1 fruit fly cellular context compared by ENCODE assay signal in the genomic region with DNA sequence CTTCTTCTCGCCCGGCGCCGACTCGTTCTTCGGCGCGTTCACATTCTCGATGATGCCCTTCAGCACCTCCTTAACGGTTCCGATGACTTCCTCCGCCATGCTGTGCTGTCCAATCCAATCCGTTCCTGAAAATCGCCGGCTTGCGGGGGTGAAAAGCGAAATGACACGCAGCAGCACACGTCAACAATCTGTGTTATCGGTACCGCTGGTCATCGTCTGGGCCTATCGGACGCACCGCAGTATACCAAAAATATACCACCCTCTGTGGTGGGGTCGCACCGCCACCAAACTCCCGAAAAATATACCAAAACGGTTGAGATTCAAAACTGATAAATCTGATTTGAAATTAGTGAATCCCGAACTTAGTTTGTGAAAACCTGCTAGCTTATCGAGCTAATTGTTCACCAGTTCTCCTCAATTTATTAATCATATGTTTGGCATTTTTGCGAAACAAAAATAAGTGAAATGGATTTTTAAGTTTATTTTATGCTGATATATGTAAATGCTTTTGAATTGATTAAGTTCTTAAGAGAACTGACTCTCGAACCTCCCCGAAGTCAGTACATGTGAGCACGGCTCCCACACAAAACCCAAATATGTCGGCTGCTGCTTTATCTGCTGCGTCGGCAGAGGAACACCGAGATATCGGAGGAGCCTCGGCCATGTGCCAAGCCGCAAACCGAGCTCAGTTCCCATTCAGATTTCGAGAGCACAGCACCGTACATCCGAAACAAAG.
TF ChIP-seq lines count a peak whose summit lies in the region.

A gene (minus strand): TSS at position 210 of the 736 bp plus-strand sequence.
A gene (plus strand): TSS at position 686 of the 736 bp plus-strand sequence.

TF ChIP-seq in whole organism, embryonic, 481 proteins besides CTCF, POLR2A, EP300 and RAD21 (continued from another document):
- TF ChIP-seq CG10654 (GFP tag; optimal IDR thresholded peaks at IDR 0.05; lab: Kevin White, UChicago) (no peak), sens (GFP tag; lab: Kevin White, UChicago) (peak; percentile 87), trem (tag; optimal IDR thresholded peaks at IDR 0.05; lab: Kevin White, UChicago) (peak; percentile 33), Hand (GFP tag; optimal IDR thresholded peaks at IDR 0.05; lab: Kevin White, UChicago) (no peak), Xbp1 (GFP tag; optimal IDR thresholded peaks at IDR 0.05; lab: Kevin White, UChicago) (peak; percentile 81), CHES-1-like (GFP tag; optimal IDR thresholded peaks at IDR 0.05; lab: Kevin White, UChicago) (no peak), HLH54F (GFP tag; optimal IDR thresholded peaks at IDR 0.05; lab: Kevin White, UChicago) (no peak), MBD-R2 (GFP tag; IDR thresholded peaks at IDR 0.05; lab: Robert Waterston, UW) (peak; percentile 62), nerfin-2 (GFP tag; IDR thresholded peaks at IDR 0.05; lab: Robert Waterston, UW; ENCODE audit: partially characterized antibody) (peak; percentile 51; the same call in 1 of the 2 replicates), row (GFP tag; IDR thresholded peaks at IDR 0.05; lab: Robert Waterston, UW) (peak; percentile 13; the same call in 1 of the 3 replicates), Sry-δ (GFP tag; optimal IDR thresholded peaks at IDR 0.05; lab: Kevin White, UChicago) (peak; percentile 59), hb (GFP tag; IDR thresholded peaks at IDR 0.05; lab: Robert Waterston, UW; ENCODE audit: partially characterized antibody) (0 out of 3 replicates have a peak, but pooled peaks have one; percentile 13), tgo (GFP tag; IDR thresholded peaks at IDR 0.05; lab: Robert Waterston, UW) (no peak), MESR4 (GFP tag; optimal IDR thresholded peaks at IDR 0.05; lab: Kevin White, UChicago) (peak; percentile 89), CG11085 (GFP tag; IDR thresholded peaks at IDR 0.05; lab: Robert Waterston, UW) (no peak), ato (GFP tag; IDR thresholded peaks at IDR 0.05; lab: Robert Waterston, UW; ENCODE audit: partially characterized antibody) (peak; percentile 49; the same call in 1 of the 2 replicates), CG1647 (GFP tag; optimal IDR thresholded peaks at IDR 0.05; lab: Kevin White, UChicago) (no peak), Myb (GFP tag; optimal IDR thresholded peaks at IDR 0.05; lab: Kevin White, UChicago) (peak; percentile 98), knrl (GFP tag; IDR thresholded peaks at IDR 0.05; lab: Robert Waterston, UW; ENCODE audit: partially characterized antibody) (0 out of 3 replicates have a peak, but pooled peaks have one; percentile 37), sob (GFP tag; IDR thresholded peaks at IDR 0.05; lab: Robert Waterston, UW) (0 out of 2 replicates have a peak, but pooled peaks have one; percentile 12), Stat92E (GFP tag; optimal IDR thresholded peaks at IDR 0.05; lab: Kevin White, UChicago) (peak in 1 of 3 experiments; percentile 3), CG7271 (tag; optimal IDR thresholded peaks at IDR 0.05; lab: Kevin White, UChicago) (no peak), gfzf (GFP tag; optimal IDR thresholded peaks at IDR 0.05; lab: Kevin White, UChicago) (peak; percentile 79), NC2β (GFP tag; optimal IDR thresholded peaks at IDR 0.05; lab: Kevin White, UChicago) (no peak), crol (GFP tag; IDR thresholded peaks at IDR 0.05; lab: Robert Waterston, UW) (peak; percentile 69), Opbp (GFP tag; IDR thresholded peaks at IDR 0.05; lab: Robert Waterston, UW; ENCODE audit: partially characterized antibody) (peak; percentile 62; the same call in 1 of the 3 replicates), Asciz (GFP tag; optimal IDR thresholded peaks at IDR 0.05; lab: Kevin White, UChicago) (no peak), dm (GFP tag; optimal IDR thresholded peaks at IDR 0.05; lab: Kevin White, UChicago) (peak; percentile 32), Hr39 (optimal IDR thresholded peaks at IDR 0.05; lab: Kevin White, UChicago) (no peak), CG7987 (GFP tag; optimal IDR thresholded peaks at IDR 0.05; lab: Kevin White, UChicago) (no peak), Med (GFP tag; lab: Kevin White, UChicago) (peak; percentile 76), CG16813 (GFP tag; IDR thresholded peaks at IDR 0.05; lab: Robert Waterston, UW; ENCODE audit: partially characterized antibody) (peak; percentile 54), E2f2 (GFP tag; IDR thresholded peaks at IDR 0.05; lab: Robert Waterston, UW) (peak; percentile 74), CG34224 (GFP tag; IDR thresholded peaks at IDR 0.05; lab: Robert Waterston, UW; ENCODE audit: partially characterized antibody) (peak; percentile 61), H2.0 (GFP tag; IDR thresholded peaks at IDR 0.05; lab: Robert Waterston, UW) (no peak), Dll (GFP tag; IDR thresholded peaks at IDR 0.05; lab: Robert Waterston, UW; ENCODE audit: partially characterized antibody) (peak; percentile 72), CG11247 (GFP tag; IDR thresholded peaks at IDR 0.05; lab: Robert Waterston, UW) (no peak), HLH4C (GFP tag; IDR thresholded peaks at IDR 0.05; lab: Robert Waterston, UW; ENCODE audit: partially characterized antibody) (peak; percentile 68), CG32532 (GFP tag; IDR thresholded peaks at IDR 0.05; lab: Robert Waterston, UW) (0 out of 2 replicates have a peak, but pooled peaks have one; percentile 27), CG13287 (GFP tag; IDR thresholded peaks at IDR 0.05; lab: Robert Waterston, UW; ENCODE audit: partially characterized antibody) (peak; percentile 80), Ets97D (GFP tag; optimal IDR thresholded peaks at IDR 0.05; lab: Kevin White, UChicago) (peak; percentile 42), fu2 (GFP tag; optimal IDR thresholded peaks at IDR 0.05; lab: Kevin White, UChicago) (peak; percentile 4), croc (GFP tag; conservative IDR thresholded peaks at IDR 0.05; lab: Robert Waterston, UW) (no peak), sna (GFP tag; IDR thresholded peaks at IDR 0.05; lab: Robert Waterston, UW; ENCODE audit: partially characterized antibody) (peak; percentile 58), YL-1 (GFP tag; optimal IDR thresholded peaks at IDR 0.05; lab: Kevin White, UChicago) (peak; percentile 62), caup (GFP tag; optimal IDR thresholded peaks at IDR 0.05; lab: Kevin White, UChicago; ENCODE audit: severe bottlenecking) (no peak), CG2116 (GFP tag; optimal IDR thresholded peaks at IDR 0.05; lab: Kevin White, UChicago) (peak; percentile 68), CG34422 (GFP tag; IDR thresholded peaks at IDR 0.05; lab: Robert Waterston, UW) (peak; percentile 73; the same call in 1 of the 3 replicates), Tbp (GFP tag; optimal IDR thresholded peaks at IDR 0.05; lab: Kevin White, UChicago) (no peak), chinmo (GFP tag; IDR thresholded peaks at IDR 0.05; lab: Robert Waterston, UW; ENCODE audit: partially characterized antibody) (peak; percentile 59; the same call in 1 of the 4 replicates), Nf-YC (tag; optimal IDR thresholded peaks at IDR 0.05; lab: Kevin White, UChicago) (peak; percentile 20), Dbx (GFP tag; IDR thresholded peaks at IDR 0.05; lab: Robert Waterston, UW) (no peak), Sin3A (optimal IDR thresholded peaks at IDR 0.05; lab: Kevin White, UChicago) (peak; percentile 10), bbx (GFP tag; IDR thresholded peaks at IDR 0.05; lab: Robert Waterston, UW; ENCODE audit: partially characterized antibody) (peak; percentile 68), sug (tag; optimal IDR thresholded peaks at IDR 0.05; lab: Kevin White, UChicago) (peak; percentile 56), Lim3 (GFP tag; IDR thresholded peaks at IDR 0.05; lab: Robert Waterston, UW) (no peak), BEAF-32 (GFP tag; optimal IDR thresholded peaks at IDR 0.05; lab: Kevin White, UChicago) (peak; percentile 65), CG6791 (GFP tag; IDR thresholded peaks at IDR 0.05; lab: Robert Waterston, UW; ENCODE audit: partially characterized antibody) (0 out of 3 replicates have a peak, but pooled peaks have one; percentile 6), CG17829 (tag; optimal IDR thresholded peaks at IDR 0.05; lab: Kevin White, UChicago) (peak; percentile 2), hth (optimal IDR thresholded peaks at IDR 0.05; lab: Kevin White, UChicago) (no peak), pzg (GFP tag; optimal IDR thresholded peaks at IDR 0.05; lab: Kevin White, UChicago) (peak; percentile 75), unc-4 (GFP tag; IDR thresholded peaks at IDR 0.05; lab: Robert Waterston, UW; ENCODE audit: partially characterized antibody) (peak; percentile 61), amos (GFP tag; IDR thresholded peaks at IDR 0.05; lab: Robert Waterston, UW; ENCODE audit: partially characterized antibody) (peak; percentile 69; the same call in 1 of the 2 replicates), CG17186 (GFP tag; optimal IDR thresholded peaks at IDR 0.05; lab: Kevin White, UChicago) (peak; percentile 83), HmgZ (tag; optimal IDR thresholded peaks at IDR 0.05; lab: Kevin White, UChicago) (peak; percentile 44), CG9797 (GFP tag; optimal IDR thresholded peaks at IDR 0.05; lab: Kevin White, UChicago) (peak; percentile 79), CG15514 (GFP tag; optimal IDR thresholded peaks at IDR 0.05; lab: Kevin White, UChicago) (peak; percentile 65), Bgb (GFP tag; IDR thresholded peaks at IDR 0.05; lab: Robert Waterston, UW; ENCODE audit: partially characterized antibody) (peak; percentile 59), tna (GFP tag; IDR thresholded peaks at IDR 0.05; lab: Robert Waterston, UW; ENCODE audit: partially characterized antibody) (peak; percentile 67), Xrp1 (GFP tag; IDR thresholded peaks at IDR 0.05; lab: Robert Waterston, UW) (no peak), CG2129 (GFP tag; IDR thresholded peaks at IDR 0.05; lab: Robert Waterston, UW; ENCODE audit: partially characterized antibody) (0 out of 2 replicates have a peak, but pooled peaks have one; percentile 14), hbn (GFP tag; IDR thresholded peaks at IDR 0.05; lab: Robert Waterston, UW; ENCODE audit: partially characterized antibody) (peak; percentile 60; the same call in 1 of the 2 replicates), vvl (GFP tag; IDR thresholded peaks at IDR 0.05; lab: Robert Waterston, UW) (0 out of 2 replicates have a peak, but pooled peaks have one; percentile 12), CG8478 (optimal IDR thresholded peaks at IDR 0.05; lab: Kevin White, UChicago) (no peak), CG14710 (tag; optimal IDR thresholded peaks at IDR 0.05; lab: Kevin White, UChicago) (peak; percentile 72), dati (GFP tag; IDR thresholded peaks at IDR 0.05; lab: Robert Waterston, UW) (no peak), gcm2 (GFP tag; optimal IDR thresholded peaks at IDR 0.05; lab: Kevin White, UChicago) (no peak), zen2 (GFP tag; IDR thresholded peaks at IDR 0.05; lab: Robert Waterston, UW; ENCODE audit: partially characterized antibody) (peak; percentile 40; the same call in 2 of the 3 replicates)
